Worm (Caenorhabditis elegans) whole organism, late embryonic: ENCODE data around the gene msp-32.

Experiments used
- C08G9.2 ChIP-seq: sonication (generic microtip); optimal IDR thresholded peaks from 2 replicates; lab custom pipeline; 2016; ENCODE audit warnings: mild to moderate bottlenecking, missing genetic modification characterization, moderate library complexity, missing compliant biosample characterization
- C38D4.7 ChIP-seq: fragments of 200-800 bp; sonication (Bioruptor generic); optimal IDR thresholded peaks from 2 replicates; lab custom pipeline; 2018; ENCODE audit warnings: mild to moderate bottlenecking, missing genetic modification characterization, moderate library complexity, missing compliant biosample characterization
- ama-1 ChIP-seq: fragments of 150-350 bp; optimal IDR thresholded peaks from 2 replicates; lab custom pipeline; 2014
- ceh-34 ChIP-seq: sonication (generic microtip); optimal IDR thresholded peaks from 2 replicates; lab custom pipeline; 2016; ENCODE audit warnings: mild to moderate bottlenecking, missing genetic modification characterization, missing compliant biosample characterization
- che-1 ChIP-seq: sonication (generic microtip); optimal IDR thresholded peaks from 2 replicates; lab custom pipeline; 2016; ENCODE audit warnings: mild to moderate bottlenecking, missing genetic modification characterization, missing compliant biosample characterization
- fkh-10 ChIP-seq: fragments of 150-350 bp; optimal IDR thresholded peaks from 2 replicates; lab custom pipeline; 2014; ENCODE audit warnings: missing biosample characterization, missing genetic modification reagents, missing genetic modification characterization
- hlh-15 ChIP-seq: sonication (generic microtip); optimal IDR thresholded peaks from 2 replicates; lab custom pipeline; 2016; ENCODE audit warnings: missing genetic modification characterization, missing compliant biosample characterization
- hlh-30 ChIP-seq: sonication (generic microtip); optimal IDR thresholded peaks from 2 replicates; lab custom pipeline; 2017; ENCODE audit warnings: antibody characterized with exemption, missing genetic modification characterization, missing compliant biosample characterization; ENCODE audit not compliant: insufficient read depth
- hlh-8 ChIP-seq: sonication (generic microtip); optimal IDR thresholded peaks from 2 replicates; lab custom pipeline; 2016; ENCODE audit warnings: missing genotype, missing genetic modification characterization, missing compliant biosample characterization
- lin-11 ChIP-seq: fragments of 200-800 bp; sonication (Bioruptor generic); optimal IDR thresholded peaks from 2 replicates; lab custom pipeline; 2018; ENCODE audit warnings: mild to moderate bottlenecking, missing genetic modification characterization, missing compliant biosample characterization
- nhr-11 ChIP-seq: fragments of 150-350 bp; optimal IDR thresholded peaks from 2 replicates; lab custom pipeline; 2014; ENCODE audit warnings: missing biosample characterization, missing genetic modification characterization
- pqm-1 ChIP-seq: sonication (generic microtip); optimal IDR thresholded peaks from 2 replicates; lab custom pipeline; 2016; ENCODE audit warnings: missing genetic modification characterization, missing compliant biosample characterization
- unc-42 ChIP-seq: sonication (generic microtip); optimal IDR thresholded peaks from 2 replicates; lab custom pipeline; 2016; ENCODE audit warnings: missing genotype, missing genetic modification characterization, missing compliant biosample characterization

DNA sequence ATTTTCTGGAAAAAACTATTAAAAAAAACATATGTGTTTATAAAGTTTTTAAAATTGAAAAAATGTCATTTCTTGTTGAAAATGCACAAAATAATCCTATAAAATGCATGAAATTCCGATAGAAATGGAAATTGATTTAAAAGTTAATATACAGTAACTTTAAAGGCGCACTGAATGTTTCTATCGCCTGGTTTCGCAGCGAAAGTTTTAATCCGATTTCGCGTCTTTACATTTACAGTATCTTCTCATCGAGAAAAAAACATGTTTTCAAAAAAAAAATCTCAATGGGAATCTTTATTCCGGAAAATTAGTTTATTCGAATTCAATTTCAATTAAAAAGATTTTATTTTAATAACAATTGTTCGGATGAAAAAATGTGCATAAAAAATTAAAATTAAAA lies 15.6 kb downstream of the msp-32 start, which contains the start of gene R05F9.11:
- TF ChIP-seq lin-11 (tag; lab: Kevin White, UChicago) (no peak), hlh-30 (no peak), C08G9.2 (tag; lab: Kevin White, UChicago) (no peak), C38D4.7 (no peak), hlh-15 (tag; lab: Kevin White, UChicago) (no peak), che-1 (tag; lab: Kevin White, UChicago) (no peak), ceh-34 (no peak), fkh-10 (no peak), unc-42 (tag; lab: Kevin White, UChicago) (no peak), pqm-1 (tag; lab: Kevin White, UChicago) (no peak), hlh-8 (tag; lab: Kevin White, UChicago) (no peak), ama-1 (lab: Kevin White, UChicago) (no peak), nhr-11 (tag; lab: Kevin White, UChicago) (no peak)
